Worm (Caenorhabditis elegans): ENCODE data around the gene cyp-32A1.

ce11 chrV:7816486-7816885 is 34.9 kb downstream of the cyp-32A1 start:
- no peak for TF ChIP-seq aly-1 (tag; optimal IDR thresholded peaks at IDR 0.05)
- TF ChIP-seq flt-1 (GFP tag; IDR thresholded peaks at IDR 0.05): no peak
- TF ChIP-seq ama-1 (optimal IDR thresholded peaks at IDR 0.05): no peak
- TF ChIP-seq tbx-37 (GFP tag; conservative IDR thresholded peaks at IDR 0.05): no peak
- TF ChIP-seq F13C5.2 (tag; optimal IDR thresholded peaks at IDR 0.05): no peak
- no peak for TF ChIP-seq ceh-13 (GFP tag; optimal IDR thresholded peaks at IDR 0.05)
- no peak for TF ChIP-seq scrt-1 (GFP tag; IDR thresholded peaks at IDR 0.05)
- TF ChIP-seq ets-7 (tag; optimal IDR thresholded peaks at IDR 0.05): no peak
- TF ChIP-seq sea-1 (GFP tag; conservative IDR thresholded peaks at IDR 0.05): no peak
- TF ChIP-seq pes-1 (GFP tag; IDR thresholded peaks at IDR 0.05): no peak
- TF ChIP-seq B0310.2 (tag; optimal IDR thresholded peaks at IDR 0.05): no peak
- no peak for TF ChIP-seq ceh-36 (tag; optimal IDR thresholded peaks at IDR 0.05)
